Worm (Caenorhabditis elegans) whole organism, late embryonic: ENCODE results near the gene hal-3.

Experiments
- K09A11.1 ChIP-seq: sonication (generic microtip); optimal IDR thresholded peaks from 2 replicates; lab custom pipeline; 2017; ENCODE audit warnings: antibody characterized with exemption, mild to moderate bottlenecking, missing genetic modification characterization, missing compliant biosample characterization; ENCODE audit not compliant: insufficient read depth
- ahr-1 ChIP-seq: sonication (generic microtip); optimal IDR thresholded peaks from 2 replicates; lab custom pipeline; 2016; ENCODE audit warnings: missing genetic modification characterization, missing compliant biosample characterization
- ama-1 ChIP-seq: fragments of 150-350 bp; optimal IDR thresholded peaks from 2 replicates; lab custom pipeline; 2014
- ceh-31 ChIP-seq: sonication (generic microtip); optimal IDR thresholded peaks from 2 replicates; lab custom pipeline; 2016; ENCODE audit warnings: missing genetic modification characterization, missing compliant biosample characterization
- che-1 ChIP-seq: sonication (generic microtip); optimal IDR thresholded peaks from 2 replicates; lab custom pipeline; 2016; ENCODE audit warnings: mild to moderate bottlenecking, missing genetic modification characterization, missing compliant biosample characterization
- dve-1 ChIP-seq: sonication (generic microtip); optimal IDR thresholded peaks from 2 replicates; lab custom pipeline; 2017; ENCODE audit warnings: antibody characterized with exemption, mild to moderate bottlenecking, missing genetic modification characterization, missing compliant biosample characterization
- elt-2 ChIP-seq: sonication (generic microtip); optimal IDR thresholded peaks from 2 replicates; lab custom pipeline; 2016; ENCODE audit warnings: missing genetic modification reagents, missing genetic modification characterization, missing compliant biosample characterization
- elt-4 ChIP-seq: sonication (generic microtip); optimal IDR thresholded peaks from 2 replicates; lab custom pipeline; 2016; ENCODE audit warnings: missing genetic modification characterization, missing compliant biosample characterization
- ets-4 ChIP-seq: sonication (generic microtip); optimal IDR thresholded peaks from 2 replicates; lab custom pipeline; 2016; ENCODE audit warnings: missing genetic modification characterization, missing compliant biosample characterization
- lin-11 ChIP-seq: fragments of 200-800 bp; sonication (Bioruptor generic); optimal IDR thresholded peaks from 2 replicates; lab custom pipeline; 2018; ENCODE audit warnings: mild to moderate bottlenecking, missing genetic modification characterization, missing compliant biosample characterization
- pat-9 ChIP-seq: fragments of 200-800 bp; sonication (Bioruptor generic); optimal IDR thresholded peaks from 2 replicates; lab custom pipeline; 2018; ENCODE audit warnings: mild to moderate bottlenecking, missing genetic modification characterization, moderate library complexity, missing compliant biosample characterization
- tbx-2 ChIP-seq: sonication (generic microtip); optimal IDR thresholded peaks from 2 replicates; lab custom pipeline; 2016; ENCODE audit warnings: missing genetic modification characterization, missing compliant biosample characterization

- TF ChIP-seq elt-2 (tag; lab: Kevin White, UChicago), result no peak
- no peak for TF ChIP-seq ets-4 (tag; lab: Kevin White, UChicago)
- no peak for TF ChIP-seq tbx-2
- no peak for TF ChIP-seq elt-4 (tag; lab: Kevin White, UChicago)
- no peak for TF ChIP-seq ama-1 (lab: Kevin White, UChicago)
- no peak for TF ChIP-seq K09A11.1 (tag; lab: Kevin White, UChicago)
- TF ChIP-seq ceh-31 (tag; lab: Kevin White, UChicago), result no peak
- TF ChIP-seq lin-11, result no peak
- no peak for TF ChIP-seq pat-9
- TF ChIP-seq ahr-1 (tag; lab: Kevin White, UChicago), result no peak
- TF ChIP-seq dve-1 (tag; lab: Kevin White, UChicago), result no peak
- TF ChIP-seq che-1 (tag; lab: Kevin White, UChicago), result no peak
These were observed 36.8 kb upstream of the hal-3 start, which contains the start of gene ZK1307.2 for ce11 chrII:9653679-9654078.
